Worm (Caenorhabditis elegans) whole organism, L3 larva: ENCODE results near the gene acox-1.5.

Experiments
- ama-1 ChIP-seq: fragments of 150-350 bp; optimal IDR thresholded peaks from 2 replicates; lab custom pipeline; 2018
- egl-5 ChIP-seq: fragments of 150-350 bp; optimal IDR thresholded peaks from 2 replicates; lab custom pipeline; 2017; ENCODE audit warnings: missing biosample characterization, missing genetic modification reagents, missing genetic modification characterization, inconsistent platforms
- nfya-1 ChIP-seq: sonication (generic microtip); optimal IDR thresholded peaks from 2 replicates; lab custom pipeline; 2017; ENCODE audit warnings: missing genetic modification characterization, mild to moderate bottlenecking, missing compliant biosample characterization, antibody characterized with exemption, moderate library complexity; ENCODE audit not compliant: insufficient read depth
- nhr-237 ChIP-seq: fragments of 150-350 bp; optimal IDR thresholded peaks from 2 replicates; lab custom pipeline; 2014; ENCODE audit warnings: missing biosample characterization, missing genetic modification characterization
- nhr-77 ChIP-seq: fragments of 150-350 bp; optimal IDR thresholded peaks from 2 replicates; lab custom pipeline; 2014; ENCODE audit warnings: missing biosample characterization, missing genetic modification characterization
- tbx-2 ChIP-seq: sonication (generic microtip); optimal IDR thresholded peaks from 2 replicates; lab custom pipeline; 2016; ENCODE audit warnings: mild to moderate bottlenecking, missing genetic modification characterization, missing compliant biosample characterization

- TF ChIP-seq ama-1 (lab: Kevin White, UChicago) (no peak), nhr-237 (tag; lab: Kevin White, UChicago) (no peak), nfya-1 (tag; lab: Kevin White, UChicago) (no peak), nhr-77 (tag; lab: Kevin White, UChicago) (no peak), tbx-2 (tag; lab: Kevin White, UChicago) (no peak), egl-5 (tag; lab: Kevin White, UChicago) (no peak)
These were observed 20.1 kb upstream of the acox-1.5 start, which contains the start of gene bbs-4 for ce11 chrIII:9612097-9612496.
